Worm (Caenorhabditis elegans) whole organism, L4/young adult: ENCODE results near the gene F54D5.4.

Experiments used
- W03F9.2 ChIP-seq: fragments of 150-350 bp; optimal IDR thresholded peaks from 2 replicates; lab custom pipeline; 2014; ENCODE audit warnings: missing biosample characterization, missing genetic modification characterization
- dao-5 ChIP-seq: sonication (generic microtip); optimal IDR thresholded peaks from 2 replicates; lab custom pipeline; 2016; ENCODE audit warnings: missing genotype, missing genetic modification characterization, moderate library complexity, missing compliant biosample characterization
- him-1 ChIP-seq: sonication (generic microtip); optimal IDR thresholded peaks from 2 replicates; lab custom pipeline; 2016; ENCODE audit warnings: missing genotype, missing genetic modification reagents, missing genetic modification characterization, missing compliant biosample characterization

- TF ChIP-seq dao-5 (no peak), W03F9.2 (tag; lab: Kevin White, UChicago) (no peak), him-1 (no peak)
Observed at ce11 chrII:11596157-11596740, 26.6 kb downstream of the F54D5.4 start.
